Worm (Caenorhabditis elegans) whole organism, mixed stage, embryonic: ENCODE data around the gene K06B4.15.

ENCODE experiments used
- cnd-1 ChIP-seq: fragments of 200-800 bp; sonication (Bioruptor generic); optimal IDR thresholded peaks from 2 replicates; lab custom pipeline; 2018; ENCODE audit warnings: mild to moderate bottlenecking, missing genetic modification characterization, missing compliant biosample characterization
- lsy-2 ChIP-seq: fragments of 150-350 bp; optimal IDR thresholded peaks from 2 replicates; lab custom pipeline; 2014; ENCODE audit warnings: missing biosample characterization, missing genetic modification characterization
- nhr-237 ChIP-seq: fragments of 150-350 bp; optimal IDR thresholded peaks from 2 replicates; lab custom pipeline; 2014; ENCODE audit warnings: missing biosample characterization, missing genetic modification characterization
- unc-62 ChIP-seq: fragments of 150-350 bp; optimal IDR thresholded peaks from 2 replicates; lab custom pipeline; 2014; ENCODE audit warnings: missing biosample characterization, missing genetic modification reagents, missing genetic modification characterization
- ztf-11 ChIP-seq: fragments of 150-350 bp; optimal IDR thresholded peaks from 2 replicates; lab custom pipeline; 2014; ENCODE audit warnings: missing biosample characterization, missing genetic modification characterization

ce11 chrV:15718562-15718961 lies 48.3 kb downstream of the K06B4.15 start, which contains the start of gene Y6E2A.5:
- TF ChIP-seq cnd-1 (tag; lab: Kevin White, UChicago) (no peak), nhr-237 (tag; lab: Kevin White, UChicago) (no peak), ztf-11 (tag; lab: Kevin White, UChicago) (no peak), unc-62 (GFP tag; lab: Kevin White, UChicago) (no peak), lsy-2 (tag; lab: Kevin White, UChicago) (no peak)
